Worm (Caenorhabditis elegans) whole organism, young adult: ENCODE results near the gene F47F2.1.

Source experiments
- B0019.2 ChIP-seq: fragments of 200-800 bp; sonication (Bioruptor generic); conservative IDR thresholded peaks from 2 replicates; pipeline ENCODE4 v1.3.6; 2022; ENCODE audit warnings: missing genetic modification reagents, missing genetic modification characterization, missing compliant biosample characterization
- B0261.1 ChIP-seq: sonication (generic microtip); optimal IDR thresholded peaks from 2 replicates; lab custom pipeline; 2016; ENCODE audit warnings: mild to moderate bottlenecking, missing genetic modification characterization, moderate library complexity, missing compliant biosample characterization
- C06A6.2 ChIP-seq: fragments of 200-800 bp; sonication (Bioruptor generic); conservative IDR thresholded peaks from 2 replicates; pipeline ENCODE4 v1.3.6; 2022; ENCODE audit warnings: missing genetic modification characterization, missing compliant biosample characterization
- C17E4.6 ChIP-seq: fragments of 200-800 bp; sonication (Bioruptor generic); IDR thresholded peaks from 2 replicates; pipeline ENCODE4 v1.3.6; 2022; ENCODE audit warnings: missing genetic modification reagents, missing genetic modification characterization, missing compliant biosample characterization
- F52B5.7 ChIP-seq: sonication (generic microtip); optimal IDR thresholded peaks from 2 replicates; lab custom pipeline; 2016; ENCODE audit warnings: mild to moderate bottlenecking, missing genetic modification characterization, missing compliant biosample characterization
- F55B11.4 ChIP-seq: sonication (generic microtip); optimal IDR thresholded peaks from 2 replicates; lab custom pipeline; 2016; ENCODE audit warnings: missing compliant biosample characterization, missing genetic modification characterization, borderline replicate concordance; ENCODE audit not compliant: insufficient read depth
- F57A8.1 ChIP-seq: fragments of 200-800 bp; sonication (Bioruptor generic); optimal IDR thresholded peaks from 2 replicates; lab custom pipeline; 2018; ENCODE audit warnings: mild to moderate bottlenecking, missing genetic modification characterization, moderate library complexity, missing compliant biosample characterization
- K12H6.12 ChIP-seq: fragments of 200-800 bp; sonication (Bioruptor generic); optimal IDR thresholded peaks from 2 replicates; lab custom pipeline; 2018; ENCODE audit warnings: mild to moderate bottlenecking, missing genetic modification characterization, missing compliant biosample characterization
- T07F8.4 ChIP-seq: sonication (generic microtip); optimal IDR thresholded peaks from 2 replicates; lab custom pipeline; 2016; ENCODE audit warnings: mild to moderate bottlenecking, missing genetic modification characterization, moderate library complexity, missing compliant biosample characterization
- Y53F4B.3 ChIP-seq: fragments of 200-800 bp; sonication (Bioruptor generic); IDR thresholded peaks from 2 replicates; pipeline ENCODE4 v1.3.6; 2022; ENCODE audit warnings: missing genetic modification reagents, missing genetic modification characterization, missing compliant biosample characterization
- akir-1 ChIP-seq: fragments of 200-800 bp; sonication (Bioruptor generic); optimal IDR thresholded peaks from 2 replicates; lab custom pipeline; 2018; ENCODE audit warnings: mild to moderate bottlenecking, missing genetic modification characterization, moderate library complexity, missing compliant biosample characterization
- ama-1 ChIP-seq, 3 experiments: fragments of 150-350 bp in 1 of 3; sonication (generic microtip) in 2 of 3; optimal IDR thresholded peaks; 2 replicates each; lab custom pipeline; 2014 to 2018; ENCODE audit warnings: missing biosample characterization in 2 of 3, missing genetic modification characterization in 2 of 3, missing genetic modification reagents in 2 of 3
- aptf-3 ChIP-seq: fragments of 200-800 bp; sonication (Bioruptor generic); IDR thresholded peaks from 2 replicates; pipeline ENCODE4 v1.3.6; 2022; ENCODE audit warnings: missing genetic modification characterization, missing compliant biosample characterization
- bed-2 ChIP-seq: fragments of 200-800 bp; sonication (Bioruptor generic); IDR thresholded peaks from 2 replicates; pipeline ENCODE4 v1.3.6; 2022; ENCODE audit warnings: missing genetic modification reagents, missing genetic modification characterization, missing compliant biosample characterization
- cebp-2 ChIP-seq: fragments of 200-800 bp; sonication (Bioruptor generic); IDR thresholded peaks from 2 replicates; pipeline ENCODE4 v1.3.6; 2022; ENCODE audit warnings: missing genetic modification characterization, missing compliant biosample characterization
- ceh-27 ChIP-seq: fragments of 200-800 bp; sonication (Bioruptor generic); optimal IDR thresholded peaks from 2 replicates; lab custom pipeline; 2018; ENCODE audit warnings: mild to moderate bottlenecking, missing genetic modification characterization, moderate library complexity, missing compliant biosample characterization
- egl-44 ChIP-seq: fragments of 200-800 bp; sonication (Bioruptor generic); IDR thresholded peaks from 2 replicates; pipeline ENCODE4 v1.3.6; 2022; ENCODE audit warnings: missing genetic modification reagents, missing genetic modification characterization, missing compliant biosample characterization
- egrh-3 ChIP-seq: fragments of 200-800 bp; sonication (Bioruptor generic); IDR thresholded peaks from 2 replicates; pipeline ENCODE4 v1.3.6; 2022; ENCODE audit warnings: missing genetic modification reagents, missing genetic modification characterization, missing compliant biosample characterization
- him-1 ChIP-seq: sonication (generic microtip); optimal IDR thresholded peaks from 2 replicates; lab custom pipeline; 2016; ENCODE audit warnings: missing genotype, missing genetic modification reagents, missing genetic modification characterization, missing compliant biosample characterization
- hlh-26 ChIP-seq: fragments of 200-800 bp; sonication (Bioruptor generic); conservative IDR thresholded peaks from 2 replicates; pipeline ENCODE4 v1.3.6; 2022; ENCODE audit warnings: missing genetic modification reagents, missing genetic modification characterization, missing compliant biosample characterization
- hsf-1 ChIP-seq: fragments of 200-800 bp; sonication (Bioruptor generic); IDR thresholded peaks from 2 replicates; pipeline ENCODE4 v1.3.6; 2022; ENCODE audit warnings: missing genetic modification reagents, missing genetic modification characterization, missing compliant biosample characterization
- let-607 ChIP-seq, 2 experiments: fragments of 200-800 bp in 1 of 2; sonication (Bioruptor generic) in 1 of 2; sonication (generic microtip) in 1 of 2; optimal IDR thresholded peaks; 2 replicates each; lab custom pipeline; 2016 to 2018; ENCODE audit warnings: mild to moderate bottlenecking in 2 of 2, missing compliant biosample characterization in 2 of 2, missing genetic modification characterization in 2 of 2, moderate library complexity in 2 of 2, missing genotype in 1 of 2
- lin-40 ChIP-seq: sonication (generic microtip); optimal IDR thresholded peaks from 2 replicates; lab custom pipeline; 2016; ENCODE audit warnings: missing genetic modification characterization, mild to moderate bottlenecking, missing compliant biosample characterization, missing genotype, missing genetic modification reagents
- lin-54 ChIP-seq: fragments of 200-800 bp; sonication (Bioruptor generic); optimal IDR thresholded peaks from 2 replicates; lab custom pipeline; 2018; ENCODE audit warnings: mild to moderate bottlenecking, missing genetic modification characterization, missing compliant biosample characterization
- lir-1 ChIP-seq: fragments of 200-800 bp; sonication (Bioruptor generic); conservative IDR thresholded peaks from 2 replicates; pipeline ENCODE4 v1.3.6; 2022; ENCODE audit warnings: missing genetic modification reagents, missing genetic modification characterization, missing compliant biosample characterization
- madf-10 ChIP-seq: sonication (generic microtip); optimal IDR thresholded peaks from 2 replicates; lab custom pipeline; 2016; ENCODE audit warnings: mild to moderate bottlenecking, missing genetic modification characterization, missing compliant biosample characterization
- madf-8 ChIP-seq: fragments of 200-800 bp; sonication (Bioruptor generic); conservative IDR thresholded peaks from 2 replicates; pipeline ENCODE4 v1.3.6; 2022; ENCODE audit warnings: missing genetic modification reagents, missing genetic modification characterization, missing compliant biosample characterization
- mcd-1 ChIP-seq: fragments of 200-800 bp; sonication (Bioruptor generic); IDR thresholded peaks from 2 replicates; pipeline ENCODE4 v1.3.6; 2022; ENCODE audit warnings: missing genetic modification reagents, missing genetic modification characterization, missing compliant biosample characterization
- nfya-2 ChIP-seq: fragments of 200-800 bp; sonication (Bioruptor generic); IDR thresholded peaks from 2 replicates; pipeline ENCODE4 v1.3.6; 2022; ENCODE audit warnings: missing genetic modification reagents, missing genetic modification characterization, missing compliant biosample characterization
- nhr-27 ChIP-seq: fragments of 200-800 bp; sonication (Bioruptor generic); optimal IDR thresholded peaks from 2 replicates; lab custom pipeline; 2018; ENCODE audit warnings: mild to moderate bottlenecking, missing genetic modification characterization, moderate library complexity, missing compliant biosample characterization
- nhr-90 ChIP-seq: sonication (generic microtip); optimal IDR thresholded peaks from 2 replicates; lab custom pipeline; 2016; ENCODE audit warnings: missing genotype, mild to moderate bottlenecking, missing genetic modification characterization, missing compliant biosample characterization
- rec-8 ChIP-seq, 2 experiments: sonication (generic microtip); optimal IDR thresholded peaks; 2 replicates each; lab custom pipeline; 2016; ENCODE audit warnings: mild to moderate bottlenecking in 2 of 2, missing genetic modification characterization in 2 of 2, missing genetic modification reagents in 2 of 2, missing genotype in 2 of 2, missing biosample characterization in 1 of 2, missing compliant biosample characterization in 1 of 2, moderate library complexity in 1 of 2
- repo-1 ChIP-seq: sonication (generic microtip); optimal IDR thresholded peaks from 2 replicates; lab custom pipeline; 2017; ENCODE audit warnings: mild to moderate bottlenecking, missing genetic modification characterization, missing compliant biosample characterization
- rpc-1 ChIP-seq, 2 experiments: fragments of 150-350 bp in 1 of 2; sonication (generic microtip) in 1 of 2; optimal IDR thresholded peaks; 2 replicates each; lab custom pipeline; 2014 to 2018; ENCODE audit warnings: missing biosample characterization in 1 of 2, missing genetic modification characterization in 1 of 2, missing genetic modification reagents in 1 of 2, missing genotype in 1 of 2
- sdz-38 ChIP-seq: sonication (generic microtip); optimal IDR thresholded peaks from 2 replicates; lab custom pipeline; 2016; ENCODE audit warnings: missing genotype, missing genetic modification characterization, missing compliant biosample characterization
- sea-2 ChIP-seq: fragments of 200-800 bp; sonication (Bioruptor generic); IDR thresholded peaks from 2 replicates; pipeline ENCODE4 v1.3.6; 2022; ENCODE audit warnings: missing genetic modification characterization, missing compliant biosample characterization
- tbp1 ChIP-seq: fragments of 200-800 bp; sonication (Bioruptor generic); optimal IDR thresholded peaks from 2 replicates; lab custom pipeline; 2018; ENCODE audit warnings: mild to moderate bottlenecking, missing genetic modification characterization, missing compliant biosample characterization
- tbx-9 ChIP-seq: sonication (generic microtip); optimal IDR thresholded peaks from 2 replicates; lab custom pipeline; 2016; ENCODE audit warnings: borderline replicate concordance, missing genetic modification characterization, inconsistent platforms, missing compliant biosample characterization
- tlf-1 ChIP-seq: fragments of 200-800 bp; sonication (Bioruptor generic); optimal IDR thresholded peaks from 2 replicates; lab custom pipeline; 2018; ENCODE audit warnings: mild to moderate bottlenecking, missing genetic modification characterization, missing compliant biosample characterization
- xnd-1 ChIP-seq: sonication (generic microtip); optimal IDR thresholded peaks from 2 replicates; lab custom pipeline; 2016; ENCODE audit warnings: missing genotype, missing genetic modification reagents, missing genetic modification characterization, missing compliant biosample characterization
- zim-3 ChIP-seq: sonication (generic microtip); optimal IDR thresholded peaks from 2 replicates; lab custom pipeline; 2017; ENCODE audit warnings: mild to moderate bottlenecking, missing genetic modification characterization, moderate library complexity, missing compliant biosample characterization
- ztf-18 ChIP-seq: sonication (generic microtip); optimal IDR thresholded peaks from 2 replicates; lab custom pipeline; 2016; ENCODE audit warnings: missing genotype, mild to moderate bottlenecking, missing genetic modification characterization, missing compliant biosample characterization
- ztf-26 ChIP-seq: sonication (generic microtip); optimal IDR thresholded peaks from 2 replicates; lab custom pipeline; 2017; ENCODE audit warnings: missing genetic modification characterization, missing compliant biosample characterization
- ztf-28 ChIP-seq: fragments of 200-800 bp; sonication (Bioruptor generic); IDR thresholded peaks from 2 replicates; pipeline ENCODE4 v1.3.6; 2022; ENCODE audit warnings: missing genetic modification reagents, missing genetic modification characterization, missing compliant biosample characterization

F47F2.1 gene

DNA sequence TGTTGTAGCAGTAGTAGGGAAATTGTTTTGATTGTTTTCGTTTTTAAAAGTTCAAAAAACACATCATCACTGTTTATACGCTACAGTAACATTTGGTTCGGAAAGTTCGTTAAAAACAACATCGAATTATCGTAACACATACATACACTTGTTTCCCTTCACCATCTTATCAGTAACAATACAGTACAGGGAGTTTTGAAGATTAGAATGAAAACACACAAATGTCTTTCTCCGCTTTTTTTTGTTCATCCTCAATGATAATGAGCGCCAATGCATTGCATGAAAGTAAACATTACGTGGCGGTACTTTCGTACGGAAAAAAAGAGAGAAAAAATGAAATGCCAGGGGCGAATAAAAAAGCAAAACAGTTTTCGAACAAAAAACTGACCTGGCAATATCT lies 48.7 kb upstream of the F47F2.1 start (continued):
- TF ChIP-seq K12H6.12 (tag; lab: Kevin White, UChicago) = no peak
- TF ChIP-seq zim-3 = no peak
- no peak for TF ChIP-seq C06A6.2 (GFP tag; lab: Robert Waterston, UW)
- no peak for TF ChIP-seq ztf-28
- no peak for TF ChIP-seq bed-2 (GFP tag; lab: Robert Waterston, UW)
- no peak for TF ChIP-seq nhr-90 (tag; lab: Kevin White, UChicago)
- TF ChIP-seq C17E4.6 (GFP tag; lab: Robert Waterston, UW) = no peak
- TF ChIP-seq egl-44 (GFP tag; lab: Robert Waterston, UW) = no peak

ce11 chrX:3830872-3831271 lies 47.5 kb upstream of the F47F2.1 start:
- TF ChIP-seq ceh-27 (GFP tag; lab: Kevin White, UChicago) = no peak
- no peak for TF ChIP-seq aptf-3 (GFP tag; lab: Robert Waterston, UW)
- TF ChIP-seq, all 124 proteins: peak for 0

ce11 chrX:3832059-3832641 lies 46.2 kb upstream of the F47F2.1 start:
- TF ChIP-seq egrh-3 (GFP tag; lab: Robert Waterston, UW) (no peak), ztf-18 (tag; lab: Kevin White, UChicago) (no peak), madf-10 (tag; lab: Kevin White, UChicago) (peak; percentile 49), nfya-2 (GFP tag; lab: Robert Waterston, UW) (no peak), B0261.1 (tag; lab: Kevin White, UChicago) (no peak), akir-1 (GFP tag; lab: Kevin White, UChicago) (no peak), lin-54 (GFP tag; lab: Kevin White, UChicago) (peak; percentile 7), let-607 (tag; optimal IDR thresholded peaks at IDR 0.05; lab: Kevin White, UChicago) (peak; percentile 52 to 81), mcd-1 (GFP tag; lab: Robert Waterston, UW) (no peak), rec-8 (tag; optimal IDR thresholded peaks at IDR 0.05; lab: Kevin White, UChicago) (no peak), ztf-26 (tag; lab: Kevin White, UChicago) (peak; percentile 32), sdz-38 (no peak), lin-40 (tag; lab: Kevin White, UChicago) (peak; percentile 77), B0019.2 (GFP tag; lab: Robert Waterston, UW) (no peak), ama-1 (optimal IDR thresholded peaks at IDR 0.05; lab: Kevin White, UChicago) (no peak), ama-1 (GFP tag; optimal IDR thresholded peaks at IDR 0.05; lab: Kevin White, UChicago) (no peak), F57A8.1 (no peak), tbp1 (GFP tag; lab: Kevin White, UChicago) (peak; percentile 52), ceh-27 (GFP tag; lab: Kevin White, UChicago) (no peak), T07F8.4 (no peak), madf-8 (GFP tag; lab: Robert Waterston, UW) (no peak), cebp-2 (GFP tag; lab: Robert Waterston, UW) (no peak), ztf-28 (no peak), tlf-1 (GFP tag; lab: Kevin White, UChicago) (peak; percentile 16), hsf-1 (GFP tag; lab: Robert Waterston, UW) (no peak), zim-3 (no peak), sea-2 (GFP tag; lab: Robert Waterston, UW) (no peak), tbx-9 (tag; lab: Kevin White, UChicago) (no peak), Y53F4B.3 (GFP tag; lab: Robert Waterston, UW) (no peak), F55B11.4 (tag; lab: Kevin White, UChicago) (no peak), F52B5.7 (no peak), repo-1 (tag; lab: Kevin White, UChicago) (no peak), xnd-1 (tag; lab: Kevin White, UChicago) (no peak), him-1 (tag; lab: Kevin White, UChicago) (no peak), nhr-27 (tag; lab: Kevin White, UChicago) (no peak), hlh-26 (GFP tag; lab: Robert Waterston, UW) (no peak), lir-1 (GFP tag; lab: Robert Waterston, UW) (no peak), rpc-1 (optimal IDR thresholded peaks at IDR 0.05; lab: Kevin White, UChicago) (no peak), rpc-1 (tag; optimal IDR thresholded peaks at IDR 0.05; lab: Kevin White, UChicago) (no peak)
